Fruit fly (Drosophila melanogaster) whole organism: ENCODE data around the gene CG33695.

Experiments
- CG8478 ChIP-seq: fragments of >200 bp; optimal IDR thresholded peaks from 2 replicates; lab custom pipeline; 2018; ENCODE audit warnings: inconsistent platforms
- Dll ChIP-seq: fragments of >200 bp; optimal IDR thresholded peaks from 2 replicates; lab custom pipeline; 2017
- EcR ChIP-seq, 2 experiments: fragments of >200 bp; optimal IDR thresholded peaks; 2 replicates each; lab custom pipeline; 2017; ENCODE audit warnings: missing biosample characterization in 2 of 2, missing genetic modification characterization in 2 of 2, missing genetic modification reagents in 2 of 2
- usp ChIP-seq: fragments of >200 bp; optimal IDR thresholded peaks from 2 replicates; lab custom pipeline; 2017; ENCODE audit warnings: missing biosample characterization, missing genetic modification characterization, mixed read lengths

DNA sequence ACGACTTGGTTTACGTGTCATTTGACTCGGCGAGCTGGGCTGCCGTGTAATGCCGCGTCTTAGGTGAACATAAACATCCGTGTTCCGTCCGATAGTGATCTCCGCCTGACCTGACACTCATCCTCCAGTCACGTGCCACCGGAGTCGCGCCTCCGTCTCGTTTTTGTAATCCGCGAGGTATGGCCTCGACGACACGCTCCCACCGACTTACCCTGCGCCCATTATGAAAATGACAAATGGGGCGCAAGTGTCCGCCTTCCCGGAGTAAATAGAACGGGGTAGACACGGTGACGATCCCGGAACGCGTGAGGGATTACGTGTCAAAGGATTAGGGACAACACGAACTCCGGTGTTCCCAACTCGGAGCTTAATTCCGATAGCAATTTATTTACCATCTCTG lies 17.9 kb downstream of the CG33695 start:
- TF ChIP-seq CG8478 (no peak), EcR (GFP tag; optimal IDR thresholded peaks at IDR 0.05; lab: Kevin White, UChicago) (no peak), usp (GFP tag; lab: Kevin White, UChicago) (no peak), Dll (lab: Kevin White, UChicago) (no peak)
